Fruit fly (Drosophila melanogaster): ENCODE measurements around the gene Ets65A.

Gene Ets65A

dm6 chr3L:6084446-6084845 is 13.0 kb upstream of the Ets65A start:
- TF ChIP-seq CG17801 (GFP tag; optimal IDR thresholded peaks at IDR 0.05; ENCODE audit: partially characterized antibody), result no peak

dm6 chr3L:6085157-6085556 is 12.3 kb upstream of the Ets65A start:
- TF ChIP-seq CG17801 (GFP tag; optimal IDR thresholded peaks at IDR 0.05; ENCODE audit: partially characterized antibody), result no peak

- no peak for TF ChIP-seq CG17801 (GFP tag; optimal IDR thresholded peaks at IDR 0.05; ENCODE audit: partially characterized antibody)
Measured at dm6 chr3L:6085988-6086387, 11.4 kb upstream of the Ets65A start.

dm6 chr3L:6093213-6093612 is 4.2 kb upstream of the Ets65A start, which contains the start of gene CG10469:
Gene CG10469, minus strand, starts transcription at chr3L:6093313.
- TF ChIP-seq CG17801 (GFP tag; optimal IDR thresholded peaks at IDR 0.05; ENCODE audit: partially characterized antibody), result no peak

- peak; percentile 91 for TF ChIP-seq CG17801 (GFP tag; optimal IDR thresholded peaks at IDR 0.05; ENCODE audit: partially characterized antibody)
Measured at dm6 chr3L:6094697-6095096, 2.7 kb upstream of the Ets65A start, which contains the start of the genes CG10467 and loj. Gene CG10467, minus strand, starts transcription at chr3L:6094747. Gene loj, plus strand, starts transcription at chr3L:6094987.

- no peak for TF ChIP-seq CG17801 (GFP tag; optimal IDR thresholded peaks at IDR 0.05; ENCODE audit: partially characterized antibody)
Measured at dm6 chr3L:6103658-6104057, 6.2 kb downstream of the Ets65A start.

dm6 chr3L:6104551-6104950 is 7.1 kb downstream of the Ets65A start:
- TF ChIP-seq CG17801 (GFP tag; optimal IDR thresholded peaks at IDR 0.05; ENCODE audit: partially characterized antibody), result no peak

- no peak for TF ChIP-seq CG17801 (GFP tag; optimal IDR thresholded peaks at IDR 0.05; ENCODE audit: partially characterized antibody)
Measured at dm6 chr3L:6105435-6105834, 8.0 kb downstream of the Ets65A start.

- no peak for TF ChIP-seq CG17801 (GFP tag; optimal IDR thresholded peaks at IDR 0.05; ENCODE audit: partially characterized antibody)
Measured at dm6 chr3L:6106717-6107116, 9.3 kb downstream of the Ets65A start.

- TF ChIP-seq CG17801 (GFP tag; optimal IDR thresholded peaks at IDR 0.05; ENCODE audit: partially characterized antibody), result no peak
Measured at dm6 chr3L:6108264-6109060, 11.0 kb downstream of the Ets65A start.

dm6 chr3L:6110673-6111449 is 13.4 kb downstream of the Ets65A start:
- TF ChIP-seq CG17801 (GFP tag; optimal IDR thresholded peaks at IDR 0.05; ENCODE audit: partially characterized antibody), result no peak

- no peak for TF ChIP-seq CG17801 (GFP tag; optimal IDR thresholded peaks at IDR 0.05; ENCODE audit: partially characterized antibody)
Measured at dm6 chr3L:6111458-6111857, 14.0 kb downstream of the Ets65A start.

- no peak for TF ChIP-seq CG17801 (GFP tag; optimal IDR thresholded peaks at IDR 0.05; ENCODE audit: partially characterized antibody)
Measured at dm6 chr3L:6115505-6115904, 18.1 kb downstream of the Ets65A start.

- no peak for TF ChIP-seq CG17801 (GFP tag; optimal IDR thresholded peaks at IDR 0.05; ENCODE audit: partially characterized antibody)
Measured at dm6 chr3L:6116881-6117280, 19.5 kb downstream of the Ets65A start.

- TF ChIP-seq CG17801 (GFP tag; optimal IDR thresholded peaks at IDR 0.05; ENCODE audit: partially characterized antibody), result no peak
Measured at dm6 chr3L:6124616-6125408, 27.4 kb downstream of the Ets65A start.
